Fruit fly (Drosophila melanogaster) Kc167 (cell line): ENCODE data around the gene CG4069.

Experiments used
- Myc ChIP-seq: fragments of >200 bp; optimal IDR thresholded peaks from 2 replicates; lab custom pipeline; 2017; ENCODE audit warnings: missing external identifiers
- Sin3A ChIP-seq: fragments of >200 bp; optimal IDR thresholded peaks from 2 replicates; lab custom pipeline; 2018; ENCODE audit warnings: missing external identifiers
- h ChIP-seq: fragments of >200 bp; optimal IDR thresholded peaks from 3 replicates; lab custom pipeline; 2018; ENCODE audit warnings: missing external identifiers
- insv ChIP-seq: fragments of >200 bp; optimal IDR thresholded peaks from 3 replicates; lab custom pipeline; 2018; ENCODE audit warnings: missing external identifiers
- psq ChIP-seq: fragments of >200 bp; optimal IDR thresholded peaks from 2 replicates; lab custom pipeline; 2017; ENCODE audit warnings: missing external identifiers
- ttk ChIP-seq: sonication (Bioruptor generic); optimal IDR thresholded peaks from 2 replicates; lab custom pipeline; 2017; ENCODE audit warnings: missing external identifiers

CG4069 gene

DNA sequence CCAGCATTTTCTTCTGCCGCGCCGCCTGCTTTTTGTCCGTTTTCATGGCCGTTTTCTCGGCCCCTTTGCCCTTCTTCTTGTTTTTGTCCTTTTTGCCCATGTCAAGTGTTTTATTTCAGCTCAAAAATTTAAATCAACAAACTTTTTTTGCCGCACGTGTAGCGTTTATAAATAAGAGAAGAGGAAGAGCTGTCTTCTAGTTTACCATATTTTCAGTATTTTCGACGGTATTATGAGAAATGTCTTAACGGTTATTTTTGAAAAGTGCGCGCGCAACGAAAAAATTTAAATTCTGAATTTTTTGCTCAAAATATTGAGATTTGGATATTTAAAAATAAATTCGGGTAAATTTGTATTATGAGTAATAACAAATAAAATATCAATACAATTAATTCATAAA, at the start of gene CG4069:
TSS of gene CG4069 (minus strand) at position 193 of the 400 bp plus-strand sequence.
- TF ChIP-seq insv (lab: Kevin White, UChicago) (no peak), ttk (lab: Kevin White, UChicago) (no peak), psq (lab: Kevin White, UChicago) (no peak), h (lab: Kevin White, UChicago) (no peak), Sin3A (lab: Kevin White, UChicago) (no peak), Myc (lab: Kevin White, UChicago) (no peak)

DNA sequence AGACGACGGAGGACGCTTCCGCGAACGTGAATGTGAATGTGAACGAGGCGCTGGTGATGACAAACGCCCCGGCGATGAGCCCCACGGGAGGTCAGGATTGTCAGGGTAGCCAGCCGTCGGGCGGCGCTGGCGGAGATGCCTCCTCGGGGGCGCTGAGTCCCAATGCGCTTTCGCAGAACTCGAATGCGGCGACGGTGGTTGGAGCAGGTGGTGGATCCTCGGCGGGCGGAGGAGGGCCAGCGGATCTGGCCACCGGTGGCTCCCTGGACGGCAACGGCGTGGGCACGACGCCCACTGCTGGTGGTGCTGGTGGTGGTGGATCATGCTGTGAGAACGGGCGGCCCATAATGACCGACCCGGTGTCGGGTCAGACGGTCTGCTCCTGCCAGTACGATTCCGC, 48.6 kb upstream of the CG4069 start:
- TF ChIP-seq ttk (lab: Kevin White, UChicago) (no peak), insv (lab: Kevin White, UChicago) (no peak), h (lab: Kevin White, UChicago) (no peak), psq (lab: Kevin White, UChicago) (no peak), Myc (lab: Kevin White, UChicago) (no peak), Sin3A (lab: Kevin White, UChicago) (no peak)

DNA sequence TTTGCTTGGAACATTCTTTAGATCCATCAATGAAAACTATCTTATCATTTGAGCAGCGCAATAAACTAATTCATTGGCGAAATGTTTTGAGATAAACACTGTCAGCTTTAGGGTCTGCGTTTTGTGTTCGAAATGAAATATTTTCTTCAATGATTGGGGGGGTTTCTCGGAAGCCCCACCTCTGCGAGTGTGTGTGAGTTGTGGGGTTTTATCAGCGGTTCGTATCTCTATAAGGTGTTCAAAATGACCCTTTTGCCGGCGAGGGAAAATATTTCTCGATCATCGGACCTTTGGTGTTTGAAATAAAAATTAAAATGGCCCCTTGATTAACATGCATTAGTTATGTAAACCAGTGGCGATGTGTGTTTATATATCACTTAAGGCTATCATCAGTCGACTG, 47.9 kb upstream of the CG4069 start:
- no peak for TF ChIP-seq Myc (lab: Kevin White, UChicago)
- no peak for TF ChIP-seq ttk (lab: Kevin White, UChicago)
- no peak for TF ChIP-seq psq (lab: Kevin White, UChicago)
- no peak for TF ChIP-seq insv (lab: Kevin White, UChicago)
- no peak for TF ChIP-seq Sin3A (lab: Kevin White, UChicago)
- TF ChIP-seq h (lab: Kevin White, UChicago): no peak

DNA sequence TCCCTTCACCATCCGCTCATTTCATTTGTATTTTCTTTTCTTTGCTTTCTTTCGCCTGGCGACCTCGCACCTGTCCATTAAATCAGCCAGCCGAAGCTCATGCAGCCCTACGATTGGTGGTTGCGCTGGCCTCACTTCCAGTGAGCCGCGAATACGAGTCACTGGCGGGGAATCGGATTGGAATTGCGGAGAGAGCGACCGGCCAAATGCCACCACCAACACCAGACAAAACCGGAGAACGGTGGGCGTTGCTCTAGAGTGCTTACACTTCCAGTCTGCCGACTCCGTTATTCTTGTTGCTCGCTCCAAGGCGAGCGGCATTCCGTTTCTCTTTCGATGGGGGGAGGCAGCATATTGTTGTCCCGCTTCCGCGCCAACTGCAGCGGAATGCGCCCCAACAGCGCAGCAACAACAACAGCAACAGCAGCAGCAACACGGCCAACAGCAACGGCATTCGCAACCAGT, 43.1 kb upstream of the CG4069 start, which contains the start of gene ara:
TSS of gene ara (plus strand) at position 461 of the 465 bp plus-strand sequence.
- TF ChIP-seq insv (lab: Kevin White, UChicago) (no peak), h (lab: Kevin White, UChicago) (no peak), ttk (lab: Kevin White, UChicago) (no peak), Sin3A (lab: Kevin White, UChicago) (no peak), psq (lab: Kevin White, UChicago) (no peak), Myc (lab: Kevin White, UChicago) (no peak)

DNA sequence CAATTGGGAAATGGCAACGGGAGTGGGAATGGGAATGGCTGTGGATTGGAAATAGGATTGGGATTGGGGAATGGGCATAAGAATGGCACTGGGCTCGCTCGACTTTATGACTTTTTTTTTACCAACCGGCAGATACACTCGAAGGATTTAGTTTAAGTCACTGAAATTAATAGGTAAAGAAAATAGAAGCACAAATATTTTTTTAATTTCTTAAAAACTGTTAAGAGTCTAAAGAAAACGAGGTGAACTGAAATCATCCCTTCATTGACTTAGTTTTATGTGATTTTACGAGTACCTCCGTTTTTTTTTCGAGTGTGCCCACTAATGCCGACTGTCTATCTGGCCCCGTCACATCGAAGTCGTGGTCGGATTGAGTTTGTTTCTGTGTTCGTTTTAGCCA, 37.8 kb upstream of the CG4069 start:
- TF ChIP-seq psq (lab: Kevin White, UChicago) (no peak), h (lab: Kevin White, UChicago) (no peak), Myc (lab: Kevin White, UChicago) (no peak), insv (lab: Kevin White, UChicago) (no peak), ttk (lab: Kevin White, UChicago) (no peak), Sin3A (lab: Kevin White, UChicago) (no peak)

DNA sequence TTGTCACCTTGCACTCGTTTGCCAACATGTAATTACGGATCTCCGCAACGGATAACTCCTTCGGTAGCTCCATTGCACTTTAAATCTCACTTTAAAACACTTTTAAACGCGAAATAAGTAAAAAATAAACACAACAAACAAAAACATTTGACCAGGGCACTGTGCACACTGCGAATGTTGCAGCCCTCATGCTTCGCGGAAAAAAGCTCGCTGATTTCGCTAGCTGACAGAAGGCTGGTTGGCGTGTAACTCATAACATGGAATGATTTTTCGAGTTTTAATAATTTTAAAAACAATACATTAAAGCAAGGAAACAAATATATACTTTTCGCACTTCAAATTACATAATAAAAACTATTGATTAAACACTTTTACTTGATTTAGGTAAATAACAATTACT, 35.3 kb upstream of the CG4069 start, which contains the start of gene sowah:
TSS of gene sowah (minus strand) at position 177 of the 400 bp plus-strand sequence.
- TF ChIP-seq h (lab: Kevin White, UChicago) (no peak), Sin3A (lab: Kevin White, UChicago) (no peak), psq (lab: Kevin White, UChicago) (no peak), insv (lab: Kevin White, UChicago) (no peak), Myc (lab: Kevin White, UChicago) (no peak), ttk (lab: Kevin White, UChicago) (no peak)

DNA sequence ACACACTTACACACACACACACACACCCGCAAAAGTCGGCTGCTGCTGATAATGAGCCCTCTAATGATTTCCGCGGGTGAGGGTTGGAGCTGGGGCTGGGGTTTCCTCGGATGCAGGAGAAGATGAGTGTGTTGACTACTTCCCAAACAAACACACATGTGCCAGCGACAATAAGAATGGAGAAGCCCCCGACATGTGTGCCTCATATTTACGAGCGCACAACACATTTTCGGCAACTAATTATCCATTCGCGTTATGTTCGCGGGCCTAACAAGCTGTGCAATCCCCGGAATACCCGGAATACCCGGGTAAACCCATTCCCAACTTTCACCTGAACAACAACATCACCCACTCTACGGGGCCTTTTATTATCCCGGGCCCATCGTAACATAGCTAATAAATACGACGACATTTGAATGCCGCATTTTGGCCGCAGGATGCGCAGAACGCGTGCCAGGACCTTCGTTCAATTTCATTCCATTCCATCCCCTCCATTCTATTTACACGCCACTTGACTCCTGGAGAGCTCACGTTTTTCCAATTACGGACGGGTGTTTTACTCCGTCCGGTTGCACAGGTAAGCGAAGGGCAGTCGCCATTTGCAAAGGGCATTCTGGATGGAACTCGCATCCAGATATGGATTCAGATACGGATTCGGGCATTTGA, 29.1 kb upstream of the CG4069 start:
- TF ChIP-seq h (lab: Kevin White, UChicago) (no peak), ttk (lab: Kevin White, UChicago) (no peak), insv (lab: Kevin White, UChicago) (no peak), Sin3A (lab: Kevin White, UChicago) (no peak), Myc (lab: Kevin White, UChicago) (no peak), psq (lab: Kevin White, UChicago) (no peak)

DNA sequence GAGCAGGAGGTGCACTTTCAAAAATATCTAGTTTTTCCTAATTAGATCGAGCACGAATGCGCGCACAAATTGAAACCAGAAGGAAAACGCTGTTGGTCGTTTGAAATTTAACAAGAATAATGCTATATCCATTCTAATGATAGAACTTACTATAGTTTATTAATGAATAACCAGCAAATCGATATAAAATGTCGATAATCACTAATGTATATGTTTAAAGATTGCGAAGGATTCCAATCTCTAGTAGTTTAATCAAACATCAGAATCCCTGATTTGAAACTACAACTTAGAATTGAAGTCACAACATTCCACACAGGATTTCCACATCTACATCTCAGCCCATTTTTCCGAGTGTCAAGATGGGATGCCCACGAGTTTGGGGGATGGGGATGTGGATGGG, 28.3 kb upstream of the CG4069 start:
- TF ChIP-seq Myc (lab: Kevin White, UChicago) (no peak), psq (lab: Kevin White, UChicago) (no peak), ttk (lab: Kevin White, UChicago) (no peak), Sin3A (lab: Kevin White, UChicago) (no peak), h (lab: Kevin White, UChicago) (no peak), insv (lab: Kevin White, UChicago) (no peak)

DNA sequence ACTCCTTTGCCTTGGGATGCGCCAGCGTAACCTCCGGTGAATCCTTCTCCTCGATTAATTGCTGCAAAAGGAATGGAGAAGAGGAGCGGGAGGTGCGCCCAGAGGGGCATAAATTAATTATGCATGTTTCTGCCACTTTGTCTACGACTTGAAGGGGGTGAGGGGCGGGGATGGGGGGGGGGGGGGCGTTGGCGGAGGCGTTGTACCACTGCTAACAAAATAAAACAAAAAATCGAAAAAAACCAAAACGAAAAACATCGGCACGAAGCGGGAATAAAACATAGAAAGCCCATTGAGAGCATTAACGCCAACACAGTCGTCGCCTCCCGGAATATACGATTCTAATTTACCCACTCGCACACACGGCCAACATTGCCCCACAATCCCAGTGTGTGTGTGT, 27.9 kb upstream of the CG4069 start:
- TF ChIP-seq insv (lab: Kevin White, UChicago): no peak
- no peak for TF ChIP-seq h (lab: Kevin White, UChicago)
- TF ChIP-seq Sin3A (lab: Kevin White, UChicago): no peak
- TF ChIP-seq psq (lab: Kevin White, UChicago): no peak

DNA sequence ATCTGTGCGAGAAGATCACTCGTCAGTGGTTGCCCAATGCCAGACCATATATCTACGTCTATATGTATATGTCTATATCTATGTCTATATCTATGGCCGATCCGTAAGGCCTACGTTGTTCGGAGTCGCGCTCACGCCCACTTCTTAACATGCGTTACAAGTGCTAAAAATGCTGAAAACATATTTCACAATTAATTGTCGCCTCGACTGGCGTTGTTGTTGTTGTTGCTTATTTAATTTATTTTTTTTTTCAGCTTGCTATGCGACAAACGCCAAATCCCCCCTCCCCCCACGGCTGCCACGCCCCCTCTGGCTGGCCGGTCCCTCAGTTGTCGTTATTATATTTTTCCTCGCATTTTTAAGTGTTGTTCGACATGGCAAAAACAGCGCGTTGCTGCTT, 27.2 kb upstream of the CG4069 start:
- TF ChIP-seq psq (lab: Kevin White, UChicago) (no peak), insv (lab: Kevin White, UChicago) (no peak), ttk (lab: Kevin White, UChicago) (no peak), Myc (lab: Kevin White, UChicago) (no peak), Sin3A (lab: Kevin White, UChicago) (no peak), h (lab: Kevin White, UChicago) (no peak)

DNA sequence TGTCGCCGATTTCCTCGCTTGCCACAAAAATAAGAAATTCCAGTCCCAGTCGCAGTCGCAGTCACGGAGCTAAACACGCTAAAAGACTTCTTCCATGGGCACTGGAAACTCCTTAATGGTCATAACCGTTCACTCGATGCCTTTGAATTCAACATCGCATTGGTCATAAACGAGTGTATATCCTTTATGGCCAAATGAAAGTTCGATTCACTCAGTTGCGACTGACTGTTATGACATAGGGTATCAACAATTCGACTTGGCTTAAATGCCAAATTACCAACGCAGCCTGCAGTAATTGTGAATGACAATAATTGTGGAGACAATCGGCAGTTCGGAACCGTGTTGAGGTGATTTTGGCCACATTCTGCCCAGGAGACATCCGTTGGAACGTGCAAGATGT, 22.2 kb upstream of the CG4069 start:
- no peak for TF ChIP-seq Sin3A (lab: Kevin White, UChicago)

DNA sequence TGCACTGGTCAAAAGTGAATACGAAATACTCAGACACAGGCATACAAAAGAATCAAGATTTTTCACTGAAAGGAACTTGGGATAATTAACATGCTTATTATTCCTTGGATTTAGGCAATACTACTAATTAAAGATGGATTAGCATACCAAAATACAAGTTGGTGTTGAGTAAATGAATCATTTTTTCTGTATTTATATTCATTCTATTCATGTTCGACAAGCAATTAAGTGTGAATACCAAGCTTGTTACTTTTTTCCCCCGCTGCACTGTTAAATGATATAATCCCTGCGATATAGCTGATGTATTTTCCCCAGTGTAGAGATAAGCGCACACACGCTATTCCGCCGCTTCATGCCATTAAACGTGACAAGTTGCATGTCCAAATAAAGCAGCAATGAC, 20.6 kb upstream of the CG4069 start:
- TF ChIP-seq Myc (lab: Kevin White, UChicago): no peak
- no peak for TF ChIP-seq h (lab: Kevin White, UChicago)
- TF ChIP-seq insv (lab: Kevin White, UChicago): no peak
